Fruit fly (Drosophila melanogaster) S2 (cell line): Measurements from ENCODE around the gene CG11037.

Experiments used
- CG8478 ChIP-seq: fragments of >200 bp; optimal IDR thresholded peaks from 2 replicates; lab custom pipeline; 2018
- CTCF ChIP-seq, 2 experiments: fragments of >200 bp; optimal IDR thresholded peaks; 2 replicates each; lab custom pipeline; 2018

DNA sequence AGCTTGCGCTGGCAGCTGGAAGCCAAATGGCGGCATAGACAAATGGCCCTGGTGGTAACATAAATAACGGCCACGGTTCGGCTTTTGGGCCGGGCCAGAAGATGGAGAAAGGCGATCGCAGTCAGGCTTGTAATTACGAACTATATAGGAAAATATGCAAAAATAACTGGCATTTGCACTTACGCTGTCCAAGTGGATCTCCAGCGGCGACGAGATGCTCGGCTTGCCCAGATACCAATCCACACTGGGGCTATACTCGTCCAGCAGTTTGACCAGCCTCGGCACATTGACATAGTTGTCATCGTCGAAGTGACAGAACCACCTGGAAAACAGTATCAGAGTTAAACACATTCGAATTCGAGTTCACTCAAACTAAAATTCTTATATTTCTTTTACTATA is 33.7 kb downstream of the CG11037 start, which contains the start of gene CG10589:
- TF ChIP-seq CTCF (optimal IDR thresholded peaks at IDR 0.05; lab: Kevin White, UChicago): no peak
- no peak for TF ChIP-seq CG8478
